Fruit fly (Drosophila melanogaster) whole organism, embryonic: Measurements from ENCODE around the gene CG17819.

Experiments used
- B-H2 ChIP-seq: fragments of 200-800 bp; sonication (Bioruptor generic); optimal IDR thresholded peaks from 2 replicates; lab custom pipeline; 2018; ENCODE audit warnings: missing biosample characterization, mild to moderate bottlenecking, missing genetic modification characterization
- BtbVII ChIP-seq: fragments of 200-800 bp; sonication (Bioruptor generic); optimal IDR thresholded peaks from 3 replicates; lab custom pipeline; 2017; ENCODE audit warnings: missing biosample characterization, mild to moderate bottlenecking, missing genetic modification characterization
- CG11247 ChIP-seq: fragments of 200-800 bp; sonication (Bioruptor generic); IDR thresholded peaks from 2 replicates; pipeline ENCODE4 v1.3.6; 2022; ENCODE audit warnings: missing biosample characterization, missing genetic modification characterization
- CG11504 ChIP-seq: fragments of 200-800 bp; sonication (Bioruptor generic); optimal IDR thresholded peaks from 3 replicates; lab custom pipeline; 2019; ENCODE audit warnings: missing biosample characterization, mild to moderate bottlenecking, missing genetic modification characterization, moderate library complexity
- CG12391 ChIP-seq: fragments of 200-800 bp; sonication (Bioruptor generic); optimal IDR thresholded peaks from 3 replicates; lab custom pipeline; 2018; ENCODE audit warnings: missing biosample characterization, mild to moderate bottlenecking, missing genetic modification characterization, moderate library complexity
- CG14441 ChIP-seq: fragments of 200-800 bp; sonication (Bioruptor generic); IDR thresholded peaks from 2 replicates; pipeline ENCODE4 v1.3.6; 2022; ENCODE audit warnings: missing biosample characterization, missing genetic modification characterization
- CG1602 ChIP-seq: fragments of 200-800 bp; sonication (Bioruptor generic); optimal IDR thresholded peaks from 3 replicates; lab custom pipeline; 2016; ENCODE audit warnings: missing biosample characterization, missing genetic modification characterization
- CG17186 ChIP-seq: fragments of 200-800 bp; sonication (Bioruptor generic); optimal IDR thresholded peaks from 3 replicates; lab custom pipeline; 2017; ENCODE audit warnings: missing biosample characterization, missing genetic modification reagents, missing genetic modification characterization
- CG17361 ChIP-seq: fragments of 200-800 bp; sonication (Bioruptor generic); IDR thresholded peaks from 3 replicates; pipeline ENCODE4 v1.3.6; 2022; ENCODE audit warnings: missing biosample characterization, missing genetic modification characterization
- CG17829 ChIP-seq: fragments of 200-800 bp; optimal IDR thresholded peaks from 2 replicates; lab custom pipeline; 2019; ENCODE audit warnings: missing biosample characterization, mild to moderate bottlenecking, missing genetic modification characterization, moderate library complexity
- CG18262 ChIP-seq: fragments of 200-800 bp; optimal IDR thresholded peaks from 3 replicates; lab custom pipeline; 2019; ENCODE audit warnings: missing biosample characterization, mild to moderate bottlenecking, missing genetic modification characterization, moderate library complexity
- CG18619 ChIP-seq: fragments of 200-800 bp; sonication (Bioruptor generic); optimal IDR thresholded peaks from 3 replicates; lab custom pipeline; 2017; ENCODE audit warnings: missing biosample characterization, mild to moderate bottlenecking, missing genetic modification characterization
- CG2120 ChIP-seq: fragments of 200-800 bp; sonication (Bioruptor generic); optimal IDR thresholded peaks from 3 replicates; lab custom pipeline; 2016; ENCODE audit warnings: missing biosample characterization, missing genetic modification characterization
- CG3407 ChIP-seq: fragments of 200-800 bp; sonication (Bioruptor generic); optimal IDR thresholded peaks from 2 replicates; lab custom pipeline; 2018; ENCODE audit warnings: missing biosample characterization, mild to moderate bottlenecking, missing genetic modification characterization
- CG4730 ChIP-seq: fragments of 200-800 bp; sonication (Bioruptor generic); IDR thresholded peaks from 2 replicates; pipeline ENCODE4 v1.3.6; 2022; ENCODE audit warnings: missing biosample characterization, missing genetic modification characterization
- CG8290 ChIP-seq, 3 experiments: fragments of 200-800 bp; sonication (Bioruptor generic); optimal IDR thresholded peaks; 2 replicates each; lab custom pipeline; 2016 to 2019; ENCODE audit warnings: missing biosample characterization in 3 of 3, missing genetic modification characterization in 3 of 3, mild to moderate bottlenecking in 2 of 3, moderate library complexity in 1 of 3
- D19A ChIP-seq: fragments of 200-800 bp; optimal IDR thresholded peaks from 3 replicates; lab custom pipeline; 2019; ENCODE audit warnings: missing biosample characterization, mild to moderate bottlenecking, missing genetic modification characterization, moderate library complexity
- Dip3 ChIP-seq: fragments of 200-800 bp; sonication (Bioruptor generic); optimal IDR thresholded peaks from 3 replicates; lab custom pipeline; 2016; ENCODE audit warnings: missing biosample characterization, missing genetic modification characterization
- Doc2 ChIP-seq: fragments of 200-800 bp; sonication (Bioruptor generic); IDR thresholded peaks from 2 replicates; pipeline ENCODE4 v1.3.6; 2022; ENCODE audit warnings: missing biosample characterization, missing genetic modification characterization
- Dp ChIP-seq: fragments of 200-800 bp; sonication (Bioruptor generic); optimal IDR thresholded peaks from 2 replicates; lab custom pipeline; 2018; ENCODE audit warnings: missing biosample characterization, mild to moderate bottlenecking, missing genetic modification characterization, moderate library complexity
- Fer1 ChIP-seq: fragments of 200-800 bp; sonication (Bioruptor generic); optimal IDR thresholded peaks from 2 replicates; lab custom pipeline; 2017; ENCODE audit warnings: missing biosample characterization, mild to moderate bottlenecking, missing genetic modification characterization
- H15 ChIP-seq: fragments of 200-800 bp; sonication (Bioruptor generic); IDR thresholded peaks from 3 replicates; pipeline ENCODE4 v1.3.6; 2022; ENCODE audit warnings: missing biosample characterization, missing genetic modification characterization
- HmgZ ChIP-seq: fragments of 200-800 bp; sonication (Bioruptor generic); optimal IDR thresholded peaks from 2 replicates; lab custom pipeline; 2018; ENCODE audit warnings: missing biosample characterization, mild to moderate bottlenecking, missing genetic modification characterization
- Hmr ChIP-seq: fragments of 200-800 bp; sonication (Bioruptor generic); optimal IDR thresholded peaks from 3 replicates; lab custom pipeline; 2017; ENCODE audit warnings: mild to moderate bottlenecking, missing biosample characterization, missing genetic modification reagents, missing genetic modification characterization
- Hr51 ChIP-seq, 2 experiments: fragments of 200-800 bp; sonication (Bioruptor generic); optimal IDR thresholded peaks; 2 replicates in 1 of 2; 3 replicates in 1 of 2; lab custom pipeline; 2016 to 2018; ENCODE audit warnings: missing biosample characterization in 2 of 2, missing genetic modification characterization in 2 of 2, mild to moderate bottlenecking in 1 of 2, moderate library complexity in 1 of 2
- Hr78 ChIP-seq, 2 experiments: fragments of 200-800 bp in 1 of 2; fragments of >200 bp in 1 of 2; sonication (Bioruptor generic) in 1 of 2; optimal IDR thresholded peaks; 2 replicates each; lab custom pipeline; 2017 to 2019; ENCODE audit warnings: missing biosample characterization in 2 of 2, missing genetic modification characterization in 2 of 2, mild to moderate bottlenecking in 1 of 2, moderate library complexity in 1 of 2
- Lim3 ChIP-seq: fragments of 200-800 bp; sonication (Bioruptor generic); IDR thresholded peaks from 2 replicates; pipeline ENCODE4 v1.3.6; 2022; ENCODE audit warnings: missing biosample characterization, missing genetic modification characterization
- Meics ChIP-seq: fragments of 200-800 bp; sonication (Bioruptor generic); optimal IDR thresholded peaks from 2 replicates; lab custom pipeline; 2017; ENCODE audit warnings: missing biosample characterization, mild to moderate bottlenecking, missing genetic modification characterization
- Mes4 ChIP-seq: fragments of 200-800 bp; sonication (Bioruptor generic); optimal IDR thresholded peaks from 2 replicates; lab custom pipeline; 2016; ENCODE audit warnings: missing biosample characterization, missing genetic modification characterization
- NC2β ChIP-seq: fragments of 200-800 bp; sonication (Bioruptor generic); optimal IDR thresholded peaks from 2 replicates; lab custom pipeline; 2016; ENCODE audit warnings: missing biosample characterization, missing genetic modification characterization
- NFAT ChIP-seq: fragments of 200-800 bp; sonication (Bioruptor generic); IDR thresholded peaks from 2 replicates; pipeline ENCODE4 v1.3.6; 2022; ENCODE audit warnings: missing biosample characterization, missing genetic modification characterization
- Neu2 ChIP-seq: fragments of 200-800 bp; sonication (Bioruptor generic); optimal IDR thresholded peaks from 3 replicates; lab custom pipeline; 2016; ENCODE audit warnings: missing biosample characterization, missing genetic modification characterization, borderline replicate concordance
- Pdp1 ChIP-seq, 2 experiments: fragments of 200-800 bp; sonication (Bioruptor generic); optimal IDR thresholded peaks; 3 replicates each; lab custom pipeline; 2016; ENCODE audit warnings: missing biosample characterization in 2 of 2, missing genetic modification characterization in 2 of 2, mild to moderate bottlenecking in 1 of 2, moderate library complexity in 1 of 2
- Rfx ChIP-seq: fragments of 200-800 bp; sonication (Bioruptor generic); IDR thresholded peaks from 2 replicates; pipeline ENCODE4 v1.3.6; 2022; ENCODE audit warnings: missing biosample characterization, missing genetic modification characterization
- Sox102F ChIP-seq: fragments of 200-800 bp; sonication (Bioruptor generic); optimal IDR thresholded peaks from 2 replicates; lab custom pipeline; 2018; ENCODE audit warnings: missing biosample characterization, mild to moderate bottlenecking, missing genetic modification characterization, moderate library complexity
- Xbp1 ChIP-seq: fragments of 200-800 bp; sonication (Bioruptor generic); optimal IDR thresholded peaks from 3 replicates; lab custom pipeline; 2016; ENCODE audit warnings: missing biosample characterization, mild to moderate bottlenecking, missing genetic modification characterization
- ash1 ChIP-seq: fragments of 200-800 bp; sonication (Bioruptor generic); optimal IDR thresholded peaks from 2 replicates; lab custom pipeline; 2018; ENCODE audit warnings: missing biosample characterization, mild to moderate bottlenecking, missing genetic modification characterization
- ato ChIP-seq: fragments of 200-800 bp; sonication (Bioruptor generic); IDR thresholded peaks from 2 replicates; pipeline ENCODE4 v1.3.6; 2022; ENCODE audit warnings: missing biosample characterization, missing genetic modification characterization; ENCODE audit not compliant: partially characterized antibody
- dmrt99B ChIP-seq: fragments of 200-800 bp; sonication (Bioruptor generic); optimal IDR thresholded peaks from 2 replicates; lab custom pipeline; 2018; ENCODE audit warnings: missing biosample characterization, mild to moderate bottlenecking, missing genetic modification characterization, moderate library complexity
- gem ChIP-seq: fragments of 200-800 bp; sonication (Bioruptor generic); optimal IDR thresholded peaks from 2 replicates; lab custom pipeline; 2019; ENCODE audit warnings: missing biosample characterization, mild to moderate bottlenecking, missing genetic modification characterization, moderate library complexity
- grau ChIP-seq: fragments of 200-800 bp; optimal IDR thresholded peaks from 3 replicates; lab custom pipeline; 2019; ENCODE audit warnings: missing biosample characterization, mild to moderate bottlenecking, missing genetic modification characterization, moderate library complexity
- row ChIP-seq: fragments of 200-800 bp; sonication (Bioruptor generic); IDR thresholded peaks from 3 replicates; pipeline ENCODE4 v1.3.6; 2022; ENCODE audit warnings: missing biosample characterization, missing genetic modification characterization
- schlank ChIP-seq: fragments of 200-800 bp; sonication (Bioruptor generic); optimal IDR thresholded peaks from 2 replicates; lab custom pipeline; 2018; ENCODE audit warnings: missing biosample characterization, mild to moderate bottlenecking, missing genetic modification characterization
- shn ChIP-seq: fragments of 200-800 bp; sonication (Bioruptor generic); optimal IDR thresholded peaks from 3 replicates; lab custom pipeline; 2016; ENCODE audit warnings: missing biosample characterization, missing genetic modification characterization
- stwl ChIP-seq: fragments of 200-800 bp; sonication (Bioruptor generic); optimal IDR thresholded peaks from 3 replicates; lab custom pipeline; 2018; ENCODE audit warnings: missing biosample characterization, mild to moderate bottlenecking, missing genetic modification characterization, moderate library complexity
- tin ChIP-seq: fragments of 200-800 bp; sonication (Bioruptor generic); optimal IDR thresholded peaks from 3 replicates; lab custom pipeline; 2016; ENCODE audit warnings: missing biosample characterization, missing genetic modification characterization
- twi ChIP-seq: fragments of 200-800 bp; optimal IDR thresholded peaks from 2 replicates; lab custom pipeline; 2019; ENCODE audit warnings: missing biosample characterization, mild to moderate bottlenecking, missing genetic modification characterization, moderate library complexity
- wdn ChIP-seq: fragments of 200-800 bp; sonication (Bioruptor generic); IDR thresholded peaks from 2 replicates; pipeline ENCODE4 v1.3.6; 2022; ENCODE audit warnings: missing biosample characterization, missing genetic modification characterization
- wek ChIP-seq: fragments of 200-800 bp; sonication (Bioruptor generic); optimal IDR thresholded peaks from 3 replicates; lab custom pipeline; 2018; ENCODE audit warnings: missing biosample characterization, mild to moderate bottlenecking, missing genetic modification characterization, moderate library complexity

Gene CG17819

DNA sequence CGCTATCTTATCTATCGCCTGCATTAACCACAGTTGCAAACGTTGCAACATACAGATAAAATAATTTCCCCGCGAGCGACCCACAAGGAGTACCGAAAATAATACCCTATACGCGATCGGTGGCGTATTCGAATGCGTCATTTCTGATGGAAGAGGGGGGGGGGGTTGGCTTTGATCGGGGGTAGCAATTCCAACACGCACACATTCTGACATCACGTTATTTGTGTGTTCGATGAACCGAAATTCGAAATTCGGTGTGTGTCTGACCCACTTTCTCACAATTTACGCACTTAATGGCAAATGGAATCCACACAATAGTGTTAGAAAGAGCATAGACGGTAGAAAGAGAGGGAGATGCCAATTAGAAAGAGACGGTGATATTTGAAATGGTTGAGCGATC is 48.7 kb downstream of the CG17819 start (continued):
- TF ChIP-seq stwl (tag; lab: Kevin White, UChicago) (no peak), wek (peak; percentile 8), NC2β (GFP tag; lab: Kevin White, UChicago) (no peak)
- TF ChIP-seq, all 482 proteins: peak for 29

DNA sequence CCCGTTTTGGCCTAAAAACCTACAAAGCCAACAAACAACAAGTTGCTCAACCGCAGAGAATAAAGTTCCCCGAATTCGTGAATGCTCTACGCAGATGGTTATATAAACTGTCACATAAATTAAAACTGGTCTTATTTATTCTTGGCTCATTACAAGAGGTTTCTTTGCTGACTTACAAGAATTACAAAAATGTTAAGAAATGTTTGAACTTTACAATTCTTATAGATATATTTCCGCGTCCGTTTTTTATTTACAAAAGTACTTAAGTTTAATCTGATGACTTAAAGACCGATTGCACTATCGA is 49.2 kb downstream of the CG17819 start:
- no peak for TF ChIP-seq CG1602 (GFP tag; lab: Kevin White, UChicago)
- TF ChIP-seq Sox102F (GFP tag; lab: Kevin White, UChicago): peak; percentile 16
- TF ChIP-seq gem (tag; lab: Kevin White, UChicago): peak; percentile 28
- TF ChIP-seq Meics (GFP tag; lab: Kevin White, UChicago): no peak
- no peak for TF ChIP-seq schlank (tag; lab: Kevin White, UChicago)
- peak; percentile 6 for TF ChIP-seq CG18619 (GFP tag; lab: Kevin White, UChicago)
- peak; percentile 24; the same call in 1 of the 2 replicates for TF ChIP-seq NFAT (GFP tag; lab: Robert Waterston, UW)
- no peak for TF ChIP-seq Mes4
- TF ChIP-seq Hr78 (GFP tag; optimal IDR thresholded peaks at IDR 0.05; lab: Kevin White, UChicago): no peak
- no peak for TF ChIP-seq B-H2 (GFP tag; lab: Kevin White, UChicago)
- no peak for TF ChIP-seq CG3407 (GFP tag; lab: Kevin White, UChicago)
- no peak for TF ChIP-seq ato (GFP tag; lab: Robert Waterston, UW)
- TF ChIP-seq D19A (tag; lab: Kevin White, UChicago): peak; percentile 83
- TF ChIP-seq Pdp1 (GFP tag; optimal IDR thresholded peaks at IDR 0.05; lab: Kevin White, UChicago): peak in 1 of 2 experiments; percentile 75
- TF ChIP-seq dmrt99B (tag; lab: Kevin White, UChicago): peak; percentile 20
- no peak for TF ChIP-seq Neu2
- TF ChIP-seq CG17361 (GFP tag; lab: Robert Waterston, UW): 0 out of 3 replicates have a peak, but pooled peaks have one; percentile 19
- no peak for TF ChIP-seq CG11247
- peak; percentile 1 for TF ChIP-seq CG18262
- TF ChIP-seq twi (tag; lab: Kevin White, UChicago): no peak
- no peak for TF ChIP-seq CG17186 (GFP tag; lab: Kevin White, UChicago)
- no peak for TF ChIP-seq ash1
- no peak for TF ChIP-seq Lim3
- no peak for TF ChIP-seq wdn
- TF ChIP-seq Dp: no peak
- TF ChIP-seq CG4730 (GFP tag; lab: Robert Waterston, UW): no peak
- TF ChIP-seq grau (tag; lab: Kevin White, UChicago): peak; percentile 14
- TF ChIP-seq H15 (GFP tag; lab: Robert Waterston, UW): no peak
- TF ChIP-seq CG2120 (GFP tag; lab: Kevin White, UChicago): peak; percentile 15
- TF ChIP-seq Hmr (GFP tag; lab: Kevin White, UChicago): no peak
- peak; percentile 6 for TF ChIP-seq CG12391 (tag; lab: Kevin White, UChicago)
- no peak for TF ChIP-seq CG17829 (tag; lab: Kevin White, UChicago)
- TF ChIP-seq Xbp1: no peak
- TF ChIP-seq Rfx: peak; percentile 29; the same call in 1 of the 2 replicates
- no peak for TF ChIP-seq tin (GFP tag; lab: Kevin White, UChicago)
- 0 out of 3 replicates have a peak, but pooled peaks have one; percentile 26 for TF ChIP-seq row (GFP tag; lab: Robert Waterston, UW)
- peak in 1 of 2 experiments; percentile 49 for TF ChIP-seq Hr51 (GFP tag; optimal IDR thresholded peaks at IDR 0.05; lab: Kevin White, UChicago)
- TF ChIP-seq Fer1 (GFP tag; lab: Kevin White, UChicago): no peak
- no peak for TF ChIP-seq Dip3 (GFP tag; lab: Kevin White, UChicago)
- no peak for TF ChIP-seq Doc2 (GFP tag; lab: Robert Waterston, UW)
- peak; percentile 14 for TF ChIP-seq CG11504
- no peak for TF ChIP-seq shn (GFP tag; lab: Kevin White, UChicago)
- no peak for TF ChIP-seq BtbVII (GFP tag; lab: Kevin White, UChicago)
- peak; percentile 66 for TF ChIP-seq CG14441 (GFP tag; lab: Robert Waterston, UW)
- no peak for TF ChIP-seq CG8290 (GFP tag; optimal IDR thresholded peaks at IDR 0.05; lab: Kevin White, UChicago)
- peak in 1 of 2 experiments; percentile 25 for TF ChIP-seq CG8290 (tag; optimal IDR thresholded peaks at IDR 0.05; lab: Kevin White, UChicago)
- TF ChIP-seq HmgZ: no peak
